1 fruit fly cellular context compared by ENCODE assay signal in the genomic region with DNA sequence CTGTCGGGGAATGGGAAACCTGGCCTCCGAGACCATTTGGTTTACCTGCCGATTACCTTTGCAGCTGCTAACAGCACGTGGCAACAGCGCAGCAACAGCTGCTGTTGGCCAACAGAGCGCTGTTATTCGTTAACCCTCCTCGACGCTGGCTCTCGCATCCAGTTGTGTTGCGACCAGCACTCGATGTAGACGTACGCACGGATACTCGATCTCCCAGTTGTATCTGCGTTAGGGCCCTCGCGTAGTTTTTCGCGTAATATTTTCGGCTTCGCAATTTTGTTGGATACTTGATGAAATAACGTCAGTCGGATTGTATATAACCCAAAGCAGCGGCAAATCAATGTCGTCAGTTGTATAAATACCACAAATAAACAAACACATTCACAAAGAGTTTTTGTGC.
TF ChIP-seq lines count a peak whose summit lies in the region.

No protein-coding gene starts in this region.

TF ChIP-seq in whole organism, embryonic, 481 proteins besides CTCF, POLR2A, EP300 and RAD21 (continued from another document):
- TF ChIP-seq CG9817 (tag; optimal IDR thresholded peaks at IDR 0.05; lab: Kevin White, UChicago) (no peak), rib (GFP tag; IDR thresholded peaks at IDR 0.05; lab: Robert Waterston, UW) (peak; percentile 55; the same call in 1 of the 2 replicates), CG17829 (tag; optimal IDR thresholded peaks at IDR 0.05; lab: Kevin White, UChicago) (peak; percentile 15), CG4730 (GFP tag; IDR thresholded peaks at IDR 0.05; lab: Robert Waterston, UW) (no peak), Mad (GFP tag; optimal IDR thresholded peaks at IDR 0.05; lab: Kevin White, UChicago) (peak; percentile 17), CG4617 (GFP tag; optimal IDR thresholded peaks at IDR 0.05; lab: Kevin White, UChicago; ENCODE audit: borderline replicate concordance) (no peak), CG2120 (GFP tag; optimal IDR thresholded peaks at IDR 0.05; lab: Kevin White, UChicago) (no peak), Trl (optimal IDR thresholded peaks at IDR 0.05; lab: Kevin White, UChicago) (peak in 1 of 2 experiments; percentile 23), Trl (GFP tag; optimal IDR thresholded peaks at IDR 0.05; lab: Kevin White, UChicago) (peak; percentile 34), lov (optimal IDR thresholded peaks at IDR 0.05; lab: Kevin White, UChicago) (no peak), lov (GFP tag; IDR thresholded peaks at IDR 0.05; lab: Robert Waterston, UW) (no peak), CG3847 (GFP tag; IDR thresholded peaks at IDR 0.05; lab: Robert Waterston, UW) (peak; percentile 16; the same call in 1 of the 2 replicates), odd (GFP tag; optimal IDR thresholded peaks at IDR 0.05; lab: Kevin White, UChicago) (no peak), ash1 (GFP tag; optimal IDR thresholded peaks at IDR 0.05; lab: Kevin White, UChicago) (peak; percentile 58), CG10959 (GFP tag; IDR thresholded peaks at IDR 0.05; lab: Robert Waterston, UW) (peak; percentile 46; the same call in 1 of the 2 replicates), lab (GFP tag; optimal IDR thresholded peaks at IDR 0.05; lab: Kevin White, UChicago) (peak; percentile 61), CG12071 (GFP tag; optimal IDR thresholded peaks at IDR 0.05; lab: Kevin White, UChicago) (peak; percentile 56), luna (GFP tag; optimal IDR thresholded peaks at IDR 0.05; lab: Kevin White, UChicago) (no peak), HHEX (GFP tag; optimal IDR thresholded peaks at IDR 0.05; lab: Kevin White, UChicago) (peak; percentile 60), gcm (GFP tag; optimal IDR thresholded peaks at IDR 0.05; lab: Kevin White, UChicago) (no peak), CG13624 (GFP tag; optimal IDR thresholded peaks at IDR 0.05; lab: Kevin White, UChicago) (peak; percentile 33), CG4854 (GFP tag; optimal IDR thresholded peaks at IDR 0.05; lab: Kevin White, UChicago) (peak; percentile 52), bowl (GFP tag; IDR thresholded peaks at IDR 0.05; lab: Robert Waterston, UW) (peak; percentile 47; the same call in 1 of the 2 replicates), CG2199 (GFP tag; IDR thresholded peaks at IDR 0.05; lab: Robert Waterston, UW) (peak; percentile 68; the same call in 1 of the 3 replicates), CG6791 (GFP tag; IDR thresholded peaks at IDR 0.05; lab: Robert Waterston, UW; ENCODE audit: partially characterized antibody) (peak; percentile 62), CG4424 (GFP tag; optimal IDR thresholded peaks at IDR 0.05; lab: Kevin White, UChicago) (peak; percentile 22), CG1647 (GFP tag; optimal IDR thresholded peaks at IDR 0.05; lab: Kevin White, UChicago) (no peak), mirr (GFP tag; optimal IDR thresholded peaks at IDR 0.05; lab: Kevin White, UChicago) (peak; percentile 51), CG8089 (GFP tag; optimal IDR thresholded peaks at IDR 0.05; lab: Kevin White, UChicago) (no peak), CG16779 (GFP tag; IDR thresholded peaks at IDR 0.05; lab: Robert Waterston, UW) (0 out of 2 replicates have a peak, but pooled peaks have one; percentile 51), CG9215 (GFP tag; IDR thresholded peaks at IDR 0.05; lab: Robert Waterston, UW) (no peak), Bgb (GFP tag; IDR thresholded peaks at IDR 0.05; lab: Robert Waterston, UW; ENCODE audit: partially characterized antibody) (peak; percentile 77; the same call in 1 of the 2 replicates), CG7987 (GFP tag; optimal IDR thresholded peaks at IDR 0.05; lab: Kevin White, UChicago) (peak; percentile 42), Opbp (GFP tag; IDR thresholded peaks at IDR 0.05; lab: Robert Waterston, UW; ENCODE audit: partially characterized antibody) (peak; percentile 71), Kr (GFP tag; optimal IDR thresholded peaks at IDR 0.05; lab: Kevin White, UChicago) (no peak), kay (GFP tag; optimal IDR thresholded peaks at IDR 0.05; lab: Kevin White, UChicago) (peak; percentile 4), CG8290 (GFP tag; optimal IDR thresholded peaks at IDR 0.05; lab: Kevin White, UChicago) (no peak), CG8290 (tag; optimal IDR thresholded peaks at IDR 0.05; lab: Kevin White, UChicago) (peak in 1 of 2 experiments; percentile 74), MTF-1 (GFP tag; optimal IDR thresholded peaks at IDR 0.05; lab: Kevin White, UChicago; ENCODE audit: borderline replicate concordance) (peak; percentile 7), CkIIα-i1 (GFP tag; IDR thresholded peaks at IDR 0.05; lab: Robert Waterston, UW) (no peak), CG10366 (GFP tag; IDR thresholded peaks at IDR 0.05; lab: Robert Waterston, UW) (no peak), CG17385 (GFP tag; optimal IDR thresholded peaks at IDR 0.05; lab: Kevin White, UChicago) (peak; percentile 42), CG16813 (GFP tag; IDR thresholded peaks at IDR 0.05; lab: Robert Waterston, UW; ENCODE audit: partially characterized antibody) (peak; percentile 28; the same call in 1 of the 3 replicates)
